Fruit fly (Drosophila melanogaster) whole organism, prepupa: Measurements from ENCODE around the gene Osbp.
A peak's percentile ranks its signal among the peaks of the same experiment; 100 is the strongest.

ENCODE experiments used
- Blimp-1 ChIP-seq: fragments of 200-800 bp; sonication (Bioruptor generic); optimal IDR thresholded peaks from 3 replicates; lab custom pipeline; 2017; ENCODE audit warnings: missing biosample characterization, missing genetic modification characterization, mild to moderate bottlenecking, moderate library complexity, missing genetic modification reagents
- CG10631 ChIP-seq: fragments of 200-800 bp; sonication (Bioruptor generic); optimal IDR thresholded peaks from 2 replicates; lab custom pipeline; 2016; ENCODE audit warnings: missing biosample characterization, missing genetic modification characterization
- CG10669 ChIP-seq: fragments of 200-800 bp; sonication (Bioruptor generic); optimal IDR thresholded peaks from 3 replicates; lab custom pipeline; 2018; ENCODE audit warnings: missing biosample characterization, mild to moderate bottlenecking, missing genetic modification characterization, moderate library complexity
- CG11294 ChIP-seq: fragments of 200-800 bp; sonication (Bioruptor generic); IDR thresholded peaks from 2 replicates; pipeline ENCODE4 v1.3.6; 2022; ENCODE audit warnings: missing biosample characterization, missing genetic modification characterization
- CG11762 ChIP-seq: fragments of 200-800 bp; sonication (Bioruptor generic); optimal IDR thresholded peaks from 3 replicates; lab custom pipeline; 2016; ENCODE audit warnings: missing biosample characterization, missing genetic modification characterization; ENCODE audit not compliant: insufficient read depth
- CG15336 ChIP-seq: fragments of 200-800 bp; sonication (Bioruptor generic); IDR thresholded peaks from 2 replicates; pipeline ENCODE4 v1.3.6; 2022; ENCODE audit warnings: missing biosample characterization, missing genetic modification characterization
- CG1621 ChIP-seq: fragments of 200-800 bp; sonication (Bioruptor generic); optimal IDR thresholded peaks from 3 replicates; lab custom pipeline; 2018; ENCODE audit warnings: missing biosample characterization, mild to moderate bottlenecking, missing genetic modification characterization
- CG16779 ChIP-seq: fragments of 200-800 bp; sonication (Bioruptor generic); optimal IDR thresholded peaks from 3 replicates; lab custom pipeline; 2017; ENCODE audit warnings: missing biosample characterization, mild to moderate bottlenecking, missing genetic modification characterization
- CG3032 ChIP-seq: fragments of 200-800 bp; optimal IDR thresholded peaks from 2 replicates; lab custom pipeline; 2019; ENCODE audit warnings: missing biosample characterization, mild to moderate bottlenecking, missing genetic modification characterization, moderate library complexity
- CG31627 ChIP-seq: fragments of 200-800 bp; sonication (Bioruptor generic); optimal IDR thresholded peaks from 3 replicates; lab custom pipeline; 2016; ENCODE audit warnings: missing biosample characterization, missing genetic modification characterization
- CG32006 ChIP-seq: fragments of 200-800 bp; sonication (Bioruptor generic); optimal IDR thresholded peaks from 3 replicates; lab custom pipeline; 2017; ENCODE audit warnings: missing biosample characterization, mild to moderate bottlenecking, missing genetic modification characterization
- CG3919 ChIP-seq: fragments of 200-800 bp; sonication (Bioruptor generic); optimal IDR thresholded peaks from 3 replicates; lab custom pipeline; 2016; ENCODE audit warnings: missing biosample characterization, missing genetic modification characterization
- CG4318 ChIP-seq: fragments of 200-800 bp; sonication (Bioruptor generic); optimal IDR thresholded peaks from 3 replicates; lab custom pipeline; 2017; ENCODE audit warnings: missing biosample characterization, mild to moderate bottlenecking, missing genetic modification characterization
- CG6163 ChIP-seq: fragments of 200-800 bp; sonication (Bioruptor generic); IDR thresholded peaks from 3 replicates; pipeline ENCODE4 v1.3.6; 2022; ENCODE audit warnings: missing biosample characterization, missing genetic modification characterization
- CG6276 ChIP-seq: fragments of 200-800 bp; sonication (Bioruptor generic); optimal IDR thresholded peaks from 2 replicates; lab custom pipeline; 2017; ENCODE audit warnings: missing biosample characterization, mild to moderate bottlenecking, missing genetic modification characterization
- CG6792 ChIP-seq: fragments of 200-800 bp; sonication (Bioruptor generic); optimal IDR thresholded peaks from 3 replicates; lab custom pipeline; 2016; ENCODE audit warnings: missing biosample characterization, missing genetic modification characterization
- CG6854 ChIP-seq: fragments of 200-800 bp; sonication (Bioruptor generic); optimal IDR thresholded peaks from 2 replicates; lab custom pipeline; 2017; ENCODE audit warnings: missing biosample characterization, mild to moderate bottlenecking, missing genetic modification characterization
- CG7368 ChIP-seq: fragments of 200-800 bp; sonication (Bioruptor generic); optimal IDR thresholded peaks from 3 replicates; lab custom pipeline; 2016; ENCODE audit warnings: missing biosample characterization, missing genetic modification characterization
- CG8319 ChIP-seq: fragments of 200-800 bp; sonication (Bioruptor generic); optimal IDR thresholded peaks from 3 replicates; lab custom pipeline; 2016; ENCODE audit warnings: missing biosample characterization, missing genetic modification characterization
- CG9139 ChIP-seq: fragments of 200-800 bp; sonication (Bioruptor generic); optimal IDR thresholded peaks from 3 replicates; lab custom pipeline; 2017; ENCODE audit warnings: missing biosample characterization, mild to moderate bottlenecking, missing genetic modification characterization
- Eip75B ChIP-seq: fragments of 200-800 bp; sonication (Bioruptor generic); optimal IDR thresholded peaks from 3 replicates; lab custom pipeline; 2016; ENCODE audit warnings: missing biosample characterization, missing genetic modification characterization
- Eip78C ChIP-seq: fragments of 200-800 bp; sonication (Bioruptor generic); peaks from one replicate; lab custom pipeline; 2016; ENCODE audit warnings: missing biosample characterization, missing genetic modification characterization
- Eip93F ChIP-seq: fragments of 200-800 bp; sonication (Bioruptor generic); optimal IDR thresholded peaks from 2 replicates; lab custom pipeline; 2016; ENCODE audit warnings: missing biosample characterization, mild to moderate bottlenecking, missing genetic modification characterization
- Ets96B ChIP-seq: fragments of 200-800 bp; optimal IDR thresholded peaks from 2 replicates; lab custom pipeline; 2019; ENCODE audit warnings: missing biosample characterization, mild to moderate bottlenecking, missing genetic modification characterization, moderate library complexity
- Gug ChIP-seq: fragments of 200-800 bp; sonication (Bioruptor generic); IDR thresholded peaks from 2 replicates; pipeline ENCODE4 v1.3.6; 2022; ENCODE audit warnings: missing biosample characterization, missing genetic modification characterization
- Hr38 ChIP-seq: sonication (Bioruptor generic); optimal IDR thresholded peaks from 2 replicates; lab custom pipeline; 2016; ENCODE audit warnings: missing biosample characterization, missing genetic modification characterization
- Hr39 ChIP-seq: fragments of 200-800 bp; sonication (Bioruptor generic); optimal IDR thresholded peaks from 2 replicates; lab custom pipeline; 2016; ENCODE audit warnings: missing biosample characterization, missing genetic modification characterization
- Lpt ChIP-seq: fragments of 200-800 bp; sonication (Bioruptor generic); optimal IDR thresholded peaks from 3 replicates; lab custom pipeline; 2016; ENCODE audit warnings: missing biosample characterization, missing genetic modification characterization
- Met ChIP-seq: fragments of 200-800 bp; sonication (Bioruptor generic); optimal IDR thresholded peaks from 3 replicates; lab custom pipeline; 2016; ENCODE audit warnings: missing biosample characterization, missing genetic modification characterization
- OdsH ChIP-seq: fragments of 200-800 bp; sonication (Bioruptor generic); optimal IDR thresholded peaks from 3 replicates; lab custom pipeline; 2016; ENCODE audit warnings: missing biosample characterization, missing genetic modification characterization
- Smox ChIP-seq: fragments of 200-800 bp; sonication (Bioruptor generic); optimal IDR thresholded peaks from 3 replicates; lab custom pipeline; 2016; ENCODE audit warnings: missing biosample characterization, missing genetic modification characterization
- Sox102F ChIP-seq: fragments of 200-800 bp; sonication (Bioruptor generic); optimal IDR thresholded peaks from 2 replicates; lab custom pipeline; 2016; ENCODE audit warnings: missing biosample characterization, mild to moderate bottlenecking, missing genetic modification characterization
- Sox14 ChIP-seq: fragments of 200-800 bp; sonication (Bioruptor generic); optimal IDR thresholded peaks from 3 replicates; lab custom pipeline; 2016; ENCODE audit warnings: missing biosample characterization, missing genetic modification characterization
- Sox15 ChIP-seq: fragments of 200-800 bp; sonication (Bioruptor generic); optimal IDR thresholded peaks from 3 replicates; lab custom pipeline; 2016; ENCODE audit warnings: missing biosample characterization, missing genetic modification characterization
- cyc ChIP-seq: fragments of 200-800 bp; sonication (Bioruptor generic); optimal IDR thresholded peaks from 3 replicates; lab custom pipeline; 2016; ENCODE audit warnings: missing biosample characterization, missing genetic modification characterization
- dac ChIP-seq: fragments of 200-800 bp; sonication (Bioruptor generic); optimal IDR thresholded peaks from 2 replicates; lab custom pipeline; 2017; ENCODE audit warnings: missing biosample characterization, mild to moderate bottlenecking, missing genetic modification characterization
- dsx ChIP-seq: fragments of 200-800 bp; optimal IDR thresholded peaks from 3 replicates; lab custom pipeline; 2019; ENCODE audit warnings: missing biosample characterization, mild to moderate bottlenecking, missing genetic modification characterization, moderate library complexity; ENCODE audit not compliant: poor library complexity, severe bottlenecking
- esn ChIP-seq: fragments of 200-800 bp; sonication (Bioruptor generic); optimal IDR thresholded peaks from 2 replicates; lab custom pipeline; 2016; ENCODE audit warnings: missing biosample characterization, mild to moderate bottlenecking, missing genetic modification characterization, moderate library complexity
- fd59A ChIP-seq: fragments of 200-800 bp; sonication (Bioruptor generic); optimal IDR thresholded peaks from 2 replicates; lab custom pipeline; 2017; ENCODE audit warnings: missing biosample characterization, mild to moderate bottlenecking, missing genetic modification characterization, missing genetic modification reagents
- lz ChIP-seq: fragments of 200-800 bp; sonication (Bioruptor generic); optimal IDR thresholded peaks from 3 replicates; lab custom pipeline; 2016; ENCODE audit warnings: missing biosample characterization, missing genetic modification characterization
- net ChIP-seq: fragments of 200-800 bp; sonication (Bioruptor generic); optimal IDR thresholded peaks from 3 replicates; lab custom pipeline; 2016; ENCODE audit warnings: missing biosample characterization, missing genetic modification characterization
- pdm3 ChIP-seq: fragments of 200-800 bp; sonication (Bioruptor generic); optimal IDR thresholded peaks from 3 replicates; lab custom pipeline; 2016; ENCODE audit warnings: missing biosample characterization, missing genetic modification characterization
- spab ChIP-seq: fragments of 200-800 bp; sonication (Bioruptor generic); optimal IDR thresholded peaks from 2 replicates; lab custom pipeline; 2017; ENCODE audit warnings: missing biosample characterization, mild to moderate bottlenecking, missing genetic modification characterization, missing genetic modification reagents
- ss ChIP-seq, 2 experiments: fragments of 200-800 bp; sonication (Bioruptor generic); optimal IDR thresholded peaks; 2 replicates in 1 of 2; 3 replicates in 1 of 2; lab custom pipeline; 2017 to 2018; ENCODE audit warnings: mild to moderate bottlenecking in 2 of 2, missing biosample characterization in 2 of 2, missing genetic modification characterization in 2 of 2, moderate library complexity in 1 of 2
- svp ChIP-seq: fragments of 200-800 bp; sonication (Bioruptor generic); peaks from one replicate; lab custom pipeline; 2016; ENCODE audit warnings: missing biosample characterization, missing genetic modification characterization
- topi ChIP-seq: fragments of 200-800 bp; sonication (Bioruptor generic); optimal IDR thresholded peaks from 3 replicates; lab custom pipeline; 2016; ENCODE audit warnings: missing biosample characterization, missing genetic modification characterization
- vri ChIP-seq: fragments of 200-800 bp; sonication (Bioruptor generic); optimal IDR thresholded peaks from 3 replicates; lab custom pipeline; 2016; ENCODE audit warnings: missing biosample characterization, mild to moderate bottlenecking, missing genetic modification characterization

Osbp gene

dm6 chr3R:24983537-24984501 is 45.8 kb upstream of the Osbp start, which contains the start of gene tnc (continued):
- TF ChIP-seq Eip93F (GFP tag; lab: Kevin White, UChicago), result peak; percentile 55
- peak; percentile 71 for TF ChIP-seq Sox15
- peak; percentile 86 for TF ChIP-seq OdsH (GFP tag; lab: Kevin White, UChicago)
- peak; percentile 74 for TF ChIP-seq CG10669
- peak; percentile 78 for TF ChIP-seq topi (GFP tag; lab: Kevin White, UChicago)
- peak; percentile 89 for TF ChIP-seq CG32006
- peak; percentile 63 for TF ChIP-seq pdm3
- TF ChIP-seq Hr38 (GFP tag; lab: Kevin White, UChicago), result no peak
- TF ChIP-seq CG11294 (GFP tag; lab: Robert Waterston, UW), result no peak; the same call in 1 of the 2 replicates
- TF ChIP-seq spab, result peak; percentile 76
- peak; percentile 80 for TF ChIP-seq cyc
- TF ChIP-seq, all 60 proteins: peak for 57

- TF ChIP-seq CG8319 (GFP tag; lab: Kevin White, UChicago) (no peak), fd59A (GFP tag; lab: Kevin White, UChicago) (no peak), topi (GFP tag; lab: Kevin White, UChicago) (peak; percentile 25), Sox15 (no peak), ss (GFP tag; optimal IDR thresholded peaks at IDR 0.05; lab: Kevin White, UChicago) (no peak), CG32006 (peak; percentile 57), Lpt (GFP tag; lab: Kevin White, UChicago) (no peak), Eip78C (peak; percentile 74), Smox (GFP tag; lab: Kevin White, UChicago) (peak; percentile 14), CG11294 (GFP tag; lab: Robert Waterston, UW) (no peak), CG15336 (no peak), Blimp-1 (no peak), CG7368 (GFP tag; lab: Kevin White, UChicago) (no peak), CG10631 (GFP tag; lab: Kevin White, UChicago) (peak; percentile 24), OdsH (GFP tag; lab: Kevin White, UChicago) (peak; percentile 7), svp (GFP tag; lab: Kevin White, UChicago) (peak; percentile 56), Met (GFP tag; lab: Kevin White, UChicago) (no peak), dac (GFP tag; lab: Kevin White, UChicago) (no peak), CG6854 (GFP tag; lab: Kevin White, UChicago) (no peak), CG6276 (GFP tag; lab: Kevin White, UChicago) (peak; percentile 14), net (GFP tag; lab: Kevin White, UChicago) (peak; percentile 35), CG4318 (peak; percentile 42), CG6792 (GFP tag; lab: Kevin White, UChicago) (no peak), Ets96B (tag; lab: Kevin White, UChicago) (no peak), CG16779 (tag; lab: Kevin White, UChicago) (no peak), CG10669 (no peak), CG1621 (tag; lab: Kevin White, UChicago) (no peak), Sox102F (GFP tag; lab: Kevin White, UChicago) (no peak), Sox14 (GFP tag; lab: Kevin White, UChicago) (no peak), vri (GFP tag; lab: Kevin White, UChicago) (no peak), CG11762 (GFP tag; lab: Kevin White, UChicago) (peak; percentile 13), CG3032 (no peak), CG6163 (GFP tag; lab: Robert Waterston, UW) (no peak), Gug (GFP tag; lab: Robert Waterston, UW) (no peak), dsx (GFP tag; lab: Kevin White, UChicago) (no peak), CG9139 (GFP tag; lab: Kevin White, UChicago) (no peak), Hr38 (GFP tag; lab: Kevin White, UChicago) (no peak), Eip93F (GFP tag; lab: Kevin White, UChicago) (no peak), pdm3 (peak; percentile 27), CG3919 (GFP tag; lab: Kevin White, UChicago) (peak; percentile 25), CG31627 (GFP tag; lab: Kevin White, UChicago) (no peak), Eip75B (GFP tag; lab: Kevin White, UChicago) (peak; percentile 22), lz (GFP tag; lab: Kevin White, UChicago) (no peak), esn (GFP tag; lab: Kevin White, UChicago) (peak; percentile 35), Hr39 (GFP tag; lab: Kevin White, UChicago) (no peak)
Observed at dm6 chr3R:24976144-24976543, 38.1 kb upstream of the Osbp start.
